Fruit fly (Drosophila melanogaster): ENCODE data around the gene CG15570.

- TF ChIP-seq CG11617 (GFP tag; optimal IDR thresholded peaks at IDR 0.05) (no peak), bab1 (GFP tag; optimal IDR thresholded peaks at IDR 0.05) (no peak), kay (GFP tag; ENCODE audit: borderline replicate concordance) (no peak), Clk (GFP tag; optimal IDR thresholded peaks at IDR 0.05) (no peak), Mnt (GFP tag; optimal IDR thresholded peaks at IDR 0.05) (no peak), cnc (optimal IDR thresholded peaks at IDR 0.05) (no peak), CG7045 (GFP tag; optimal IDR thresholded peaks at IDR 0.05) (no peak)
Observed at dm6 chrX:4242726-4243125, 24.8 kb downstream of the CG15570 start, which contains the start of gene Femcoat.
